Worm (Caenorhabditis elegans) whole organism, young adult: ENCODE results near the gene sulp-7.

Experiments used
- B0019.2 ChIP-seq: fragments of 200-800 bp; sonication (Bioruptor generic); conservative IDR thresholded peaks from 2 replicates; pipeline ENCODE4 v1.3.6; 2022; ENCODE audit warnings: missing genetic modification reagents, missing genetic modification characterization, missing compliant biosample characterization
- B0336.3 ChIP-seq: fragments of 200-800 bp; sonication (Bioruptor generic); IDR thresholded peaks from 2 replicates; pipeline ENCODE4 v1.3.6; 2022; ENCODE audit warnings: missing genetic modification characterization, missing compliant biosample characterization
- D2030.7 ChIP-seq: fragments of 200-800 bp; sonication (Bioruptor generic); IDR thresholded peaks from 2 replicates; pipeline ENCODE4 v1.3.6; 2022; ENCODE audit warnings: missing genetic modification reagents, missing genetic modification characterization, missing compliant biosample characterization
- F10E7.11 ChIP-seq: sonication (generic microtip); optimal IDR thresholded peaks from 2 replicates; lab custom pipeline; 2017; ENCODE audit warnings: mild to moderate bottlenecking, missing genetic modification characterization, moderate library complexity, missing compliant biosample characterization
- F33H1.4 ChIP-seq: fragments of 200-800 bp; sonication (Bioruptor generic); IDR thresholded peaks from 2 replicates; pipeline ENCODE4 v1.3.6; 2022; ENCODE audit warnings: missing genetic modification reagents, missing genetic modification characterization, missing compliant biosample characterization
- F49E8.2 ChIP-seq: sonication (generic microtip); optimal IDR thresholded peaks from 3 replicates; lab custom pipeline; 2017; ENCODE audit warnings: missing genetic modification characterization, mild to moderate bottlenecking, missing compliant biosample characterization, antibody characterized with exemption, moderate library complexity; ENCODE audit not compliant: insufficient read depth
- T07F8.4 ChIP-seq: sonication (generic microtip); optimal IDR thresholded peaks from 2 replicates; lab custom pipeline; 2016; ENCODE audit warnings: mild to moderate bottlenecking, missing genetic modification characterization, moderate library complexity, missing compliant biosample characterization
- T26A5.8 ChIP-seq: sonication (generic microtip); optimal IDR thresholded peaks from 2 replicates; lab custom pipeline; 2016; ENCODE audit warnings: missing genetic modification characterization, missing compliant biosample characterization
- ZK185.1 ChIP-seq: sonication (generic microtip); optimal IDR thresholded peaks from 2 replicates; lab custom pipeline; 2016; ENCODE audit warnings: mild to moderate bottlenecking, missing genetic modification characterization, missing compliant biosample characterization; ENCODE audit not compliant: poor library complexity, severe bottlenecking
- ama-1 ChIP-seq, 3 experiments: fragments of 150-350 bp in 1 of 3; sonication (generic microtip) in 2 of 3; optimal IDR thresholded peaks; 2 replicates each; lab custom pipeline; 2014 to 2018; ENCODE audit warnings: missing biosample characterization in 2 of 3, missing genetic modification characterization in 2 of 3, missing genetic modification reagents in 2 of 3
- attf-6 ChIP-seq: fragments of 200-800 bp; sonication (Bioruptor generic); IDR thresholded peaks from 2 replicates; pipeline ENCODE4 v1.3.6; 2022; ENCODE audit warnings: missing genetic modification reagents, missing genetic modification characterization, missing compliant biosample characterization
- bed-1 ChIP-seq: fragments of 200-800 bp; sonication (Bioruptor generic); IDR thresholded peaks from 2 replicates; pipeline ENCODE4 v1.3.6; 2022; ENCODE audit warnings: missing genetic modification reagents, missing genetic modification characterization, missing compliant biosample characterization
- cebp-1 ChIP-seq, 2 experiments: fragments of 200-800 bp in 1 of 2; sonication (Bioruptor generic) in 1 of 2; sonication (generic microtip) in 1 of 2; IDR thresholded peaks in 1 of 2; optimal IDR thresholded peaks in 1 of 2; 2 replicates each; pipeline versions ENCODE4 v1.3.6 to Lab custom; 2017 to 2022; ENCODE audit warnings: missing compliant biosample characterization in 2 of 2, missing genetic modification characterization in 2 of 2, mild to moderate bottlenecking in 1 of 2, missing genetic modification reagents in 1 of 2, moderate library complexity in 1 of 2
- ceh-100 ChIP-seq: fragments of 200-800 bp; sonication (Bioruptor generic); IDR thresholded peaks from 2 replicates; pipeline ENCODE4 v1.3.6; 2022; ENCODE audit warnings: missing genetic modification reagents, missing genetic modification characterization, missing compliant biosample characterization
- ceh-79 ChIP-seq: sonication (generic microtip); optimal IDR thresholded peaks from 2 replicates; lab custom pipeline; 2017; ENCODE audit warnings: mild to moderate bottlenecking, missing genetic modification characterization, missing compliant biosample characterization
- chd-7 ChIP-seq: sonication (generic microtip); optimal IDR thresholded peaks from 2 replicates; lab custom pipeline; 2016; ENCODE audit warnings: mild to moderate bottlenecking, missing genetic modification characterization, moderate library complexity, missing compliant biosample characterization
- die-1 ChIP-seq: sonication (generic microtip); optimal IDR thresholded peaks from 2 replicates; lab custom pipeline; 2016; ENCODE audit warnings: missing genotype, mild to moderate bottlenecking, missing genetic modification characterization, missing compliant biosample characterization
- dox-1 ChIP-seq: fragments of 200-800 bp; sonication (Bioruptor generic); IDR thresholded peaks from 2 replicates; pipeline ENCODE4 v1.3.6; 2022; ENCODE audit warnings: missing genetic modification reagents, missing genetic modification characterization, missing compliant biosample characterization
- ekl-4 ChIP-seq: fragments of 200-800 bp; sonication (Bioruptor generic); IDR thresholded peaks from 2 replicates; pipeline ENCODE4 v1.3.6; 2022; ENCODE audit warnings: missing genetic modification reagents, missing genetic modification characterization, missing compliant biosample characterization
- him-1 ChIP-seq: sonication (generic microtip); optimal IDR thresholded peaks from 2 replicates; lab custom pipeline; 2016; ENCODE audit warnings: missing genotype, missing genetic modification reagents, missing genetic modification characterization, missing compliant biosample characterization
- hlh-26 ChIP-seq: fragments of 200-800 bp; sonication (Bioruptor generic); conservative IDR thresholded peaks from 2 replicates; pipeline ENCODE4 v1.3.6; 2022; ENCODE audit warnings: missing genetic modification reagents, missing genetic modification characterization, missing compliant biosample characterization
- hmg-1.2 ChIP-seq: fragments of 200-800 bp; sonication (Bioruptor generic); IDR thresholded peaks from 2 replicates; pipeline ENCODE4 v1.3.6; 2022; ENCODE audit warnings: missing genetic modification reagents, missing genetic modification characterization, missing compliant biosample characterization
- hsf-1 ChIP-seq: fragments of 200-800 bp; sonication (Bioruptor generic); IDR thresholded peaks from 2 replicates; pipeline ENCODE4 v1.3.6; 2022; ENCODE audit warnings: missing genetic modification reagents, missing genetic modification characterization, missing compliant biosample characterization
- lin-26 ChIP-seq: fragments of 200-800 bp; sonication (Bioruptor generic); IDR thresholded peaks from 2 replicates; pipeline ENCODE4 v1.3.6; 2022; ENCODE audit warnings: missing genetic modification reagents, missing genetic modification characterization, missing compliant biosample characterization
- lir-1 ChIP-seq: fragments of 200-800 bp; sonication (Bioruptor generic); conservative IDR thresholded peaks from 2 replicates; pipeline ENCODE4 v1.3.6; 2022; ENCODE audit warnings: missing genetic modification reagents, missing genetic modification characterization, missing compliant biosample characterization
- madf-3 ChIP-seq: fragments of 200-800 bp; sonication (Bioruptor generic); IDR thresholded peaks from 2 replicates; pipeline ENCODE4 v1.3.6; 2022; ENCODE audit warnings: missing genetic modification reagents, missing genetic modification characterization, missing compliant biosample characterization
- madf-6 ChIP-seq: fragments of 200-800 bp; sonication (Bioruptor generic); IDR thresholded peaks from 2 replicates; pipeline ENCODE4 v1.3.6; 2022; ENCODE audit warnings: missing genetic modification reagents, missing genetic modification characterization, missing compliant biosample characterization
- madf-8 ChIP-seq: fragments of 200-800 bp; sonication (Bioruptor generic); conservative IDR thresholded peaks from 2 replicates; pipeline ENCODE4 v1.3.6; 2022; ENCODE audit warnings: missing genetic modification reagents, missing genetic modification characterization, missing compliant biosample characterization
- mel-28 ChIP-seq: sonication (generic microtip); optimal IDR thresholded peaks from 2 replicates; lab custom pipeline; 2016; ENCODE audit warnings: borderline replicate concordance, mild to moderate bottlenecking, missing genetic modification characterization, missing compliant biosample characterization
- nfyb-1 ChIP-seq: fragments of 200-800 bp; sonication (Bioruptor generic); IDR thresholded peaks from 2 replicates; pipeline ENCODE4 v1.3.6; 2022; ENCODE audit warnings: missing genetic modification reagents, missing genetic modification characterization, missing compliant biosample characterization
- nhr-80 ChIP-seq: sonication (generic microtip); optimal IDR thresholded peaks from 2 replicates; lab custom pipeline; 2016; ENCODE audit warnings: missing genetic modification characterization, missing compliant biosample characterization
- repo-1 ChIP-seq: sonication (generic microtip); optimal IDR thresholded peaks from 2 replicates; lab custom pipeline; 2017; ENCODE audit warnings: mild to moderate bottlenecking, missing genetic modification characterization, missing compliant biosample characterization
- rpc-1 ChIP-seq, 2 experiments: fragments of 150-350 bp in 1 of 2; sonication (generic microtip) in 1 of 2; optimal IDR thresholded peaks; 2 replicates each; lab custom pipeline; 2014 to 2018; ENCODE audit warnings: missing biosample characterization in 1 of 2, missing genetic modification characterization in 1 of 2, missing genetic modification reagents in 1 of 2, missing genotype in 1 of 2
- sdz-38 ChIP-seq: sonication (generic microtip); optimal IDR thresholded peaks from 2 replicates; lab custom pipeline; 2016; ENCODE audit warnings: missing genotype, missing genetic modification characterization, missing compliant biosample characterization
- sea-2 ChIP-seq: fragments of 200-800 bp; sonication (Bioruptor generic); IDR thresholded peaks from 2 replicates; pipeline ENCODE4 v1.3.6; 2022; ENCODE audit warnings: missing genetic modification characterization, missing compliant biosample characterization
- snpc-1.1 ChIP-seq: sonication (generic microtip); optimal IDR thresholded peaks from 2 replicates; lab custom pipeline; 2017; ENCODE audit warnings: missing genetic modification characterization, mild to moderate bottlenecking, missing compliant biosample characterization, antibody characterized with exemption, moderate library complexity, missing genotype, missing genetic modification reagents; ENCODE audit not compliant: insufficient read depth
- tbp1 ChIP-seq: fragments of 200-800 bp; sonication (Bioruptor generic); optimal IDR thresholded peaks from 2 replicates; lab custom pipeline; 2018; ENCODE audit warnings: mild to moderate bottlenecking, missing genetic modification characterization, missing compliant biosample characterization
- tbx-9 ChIP-seq: sonication (generic microtip); optimal IDR thresholded peaks from 2 replicates; lab custom pipeline; 2016; ENCODE audit warnings: borderline replicate concordance, missing genetic modification characterization, inconsistent platforms, missing compliant biosample characterization
- tlf-1 ChIP-seq: fragments of 200-800 bp; sonication (Bioruptor generic); optimal IDR thresholded peaks from 2 replicates; lab custom pipeline; 2018; ENCODE audit warnings: mild to moderate bottlenecking, missing genetic modification characterization, missing compliant biosample characterization
- unc-130 ChIP-seq: sonication (generic microtip); optimal IDR thresholded peaks from 2 replicates; lab custom pipeline; 2016; ENCODE audit warnings: missing genetic modification reagents, missing genetic modification characterization, missing compliant biosample characterization
- xnd-1 ChIP-seq: sonication (generic microtip); optimal IDR thresholded peaks from 2 replicates; lab custom pipeline; 2016; ENCODE audit warnings: missing genotype, missing genetic modification reagents, missing genetic modification characterization, missing compliant biosample characterization
- ztf-18 ChIP-seq: sonication (generic microtip); optimal IDR thresholded peaks from 2 replicates; lab custom pipeline; 2016; ENCODE audit warnings: missing genotype, mild to moderate bottlenecking, missing genetic modification characterization, missing compliant biosample characterization
- ztf-22 ChIP-seq: fragments of 200-800 bp; sonication (Bioruptor generic); optimal IDR thresholded peaks from 2 replicates; lab custom pipeline; 2018; ENCODE audit warnings: mild to moderate bottlenecking, missing genetic modification characterization, moderate library complexity, missing compliant biosample characterization
- ztf-25 ChIP-seq: fragments of 200-800 bp; sonication (Bioruptor generic); IDR thresholded peaks from 2 replicates; pipeline ENCODE4 v1.3.6; 2022; ENCODE audit warnings: missing genetic modification reagents, missing genetic modification characterization, missing compliant biosample characterization
- ztf-28 ChIP-seq: fragments of 200-800 bp; sonication (Bioruptor generic); IDR thresholded peaks from 2 replicates; pipeline ENCODE4 v1.3.6; 2022; ENCODE audit warnings: missing genetic modification reagents, missing genetic modification characterization, missing compliant biosample characterization
- ztf-3 ChIP-seq: fragments of 200-800 bp; sonication (Bioruptor generic); optimal IDR thresholded peaks from 2 replicates; lab custom pipeline; 2018; ENCODE audit warnings: mild to moderate bottlenecking, missing genetic modification characterization, missing compliant biosample characterization

sulp-7 gene

ce11 chrX:11093985-11094593 is 13.6 kb downstream of the sulp-7 start (continued):
- TF ChIP-seq F49E8.2 (tag; lab: Kevin White, UChicago) (no peak), attf-6 (GFP tag; lab: Robert Waterston, UW) (0 out of 2 replicates have a peak, but pooled peaks have one; percentile 13), xnd-1 (no peak), B0019.2 (no peak), unc-130 (GFP tag; lab: Kevin White, UChicago) (peak; percentile 45), F33H1.4 (GFP tag; lab: Robert Waterston, UW) (peak; percentile 53), sea-2 (GFP tag; lab: Robert Waterston, UW) (peak; percentile 95), ztf-28 (peak; percentile 59; the same call in 1 of the 2 replicates), ekl-4 (GFP tag; lab: Robert Waterston, UW) (peak; percentile 95), T07F8.4 (tag; lab: Kevin White, UChicago) (peak; percentile 94), ztf-22 (GFP tag; lab: Kevin White, UChicago) (peak; percentile 97), T26A5.8 (tag; lab: Kevin White, UChicago) (peak; percentile 72), F10E7.11 (tag; lab: Kevin White, UChicago) (peak; percentile 99), madf-8 (GFP tag; lab: Robert Waterston, UW) (no peak), hsf-1 (GFP tag; lab: Robert Waterston, UW) (peak; percentile 71), nfyb-1 (GFP tag; lab: Robert Waterston, UW) (peak; percentile 99), lin-26 (GFP tag; lab: Robert Waterston, UW) (peak; percentile 89), hmg-1.2 (GFP tag; lab: Robert Waterston, UW) (peak; percentile 92), ama-1 (optimal IDR thresholded peaks at IDR 0.05; lab: Kevin White, UChicago) (no peak), ama-1 (GFP tag; optimal IDR thresholded peaks at IDR 0.05; lab: Kevin White, UChicago) (peak in 1 of 2 experiments; percentile 93), tlf-1 (GFP tag; lab: Kevin White, UChicago) (peak; percentile 99), ztf-25 (GFP tag; lab: Robert Waterston, UW) (no peak), nhr-80 (tag; lab: Kevin White, UChicago) (peak; percentile 98), die-1 (peak; percentile 74), B0336.3 (GFP tag; lab: Robert Waterston, UW) (peak; percentile 100), ztf-18 (tag; lab: Kevin White, UChicago) (peak; percentile 80), tbp1 (peak; percentile 82), repo-1 (peak; percentile 100), hlh-26 (GFP tag; lab: Robert Waterston, UW) (no peak), dox-1 (peak; percentile 99), sdz-38 (tag; lab: Kevin White, UChicago) (no peak), bed-1 (GFP tag; lab: Robert Waterston, UW) (peak; percentile 96), tbx-9 (tag; lab: Kevin White, UChicago) (peak; percentile 55), ceh-100 (GFP tag; lab: Robert Waterston, UW) (peak; percentile 79), chd-7 (tag; lab: Kevin White, UChicago) (peak; percentile 99), cebp-1 (GFP tag; IDR thresholded peaks at IDR 0.05; lab: Robert Waterston, UW) (peak; percentile 80), cebp-1 (tag; optimal IDR thresholded peaks at IDR 0.05; lab: Kevin White, UChicago) (peak; percentile 98), rpc-1 (optimal IDR thresholded peaks at IDR 0.05; lab: Kevin White, UChicago) (peak; percentile 37), rpc-1 (tag; optimal IDR thresholded peaks at IDR 0.05; lab: Kevin White, UChicago) (no peak), ZK185.1 (tag; lab: Kevin White, UChicago) (peak; percentile 99), him-1 (tag; lab: Kevin White, UChicago) (peak; percentile 7), snpc-1.1 (tag; lab: Kevin White, UChicago) (no peak), madf-3 (GFP tag; lab: Robert Waterston, UW) (peak; percentile 86; the same call in 1 of the 2 replicates), mel-28 (tag; lab: Kevin White, UChicago) (peak; percentile 51), ceh-79 (peak; percentile 89), ztf-3 (GFP tag; lab: Kevin White, UChicago) (peak; percentile 98), madf-6 (GFP tag; lab: Robert Waterston, UW) (no peak), lir-1 (GFP tag; lab: Robert Waterston, UW) (peak; percentile 96), D2030.7 (GFP tag; lab: Robert Waterston, UW) (no peak)
